Fruit fly (Drosophila melanogaster) whole organism, embryonic: ENCODE results near the gene ScpX.

Experiments used
- ATbp ChIP-seq: fragments of 200-800 bp; sonication (Bioruptor generic); optimal IDR thresholded peaks from 2 replicates; lab custom pipeline; 2017; ENCODE audit warnings: missing biosample characterization, mild to moderate bottlenecking, missing genetic modification characterization, missing genetic modification reagents
- CG10543 ChIP-seq: fragments of 200-800 bp; sonication (Bioruptor generic); optimal IDR thresholded peaks from 3 replicates; lab custom pipeline; 2017; ENCODE audit warnings: missing biosample characterization, mild to moderate bottlenecking, missing genetic modification characterization, moderate library complexity
- CG10979 ChIP-seq: fragments of 200-800 bp; sonication (Bioruptor generic); optimal IDR thresholded peaks from 2 replicates; lab custom pipeline; 2018; ENCODE audit warnings: missing biosample characterization, mild to moderate bottlenecking, missing genetic modification characterization, moderate library complexity
- CG12071 ChIP-seq: fragments of 200-800 bp; sonication (Bioruptor generic); optimal IDR thresholded peaks from 3 replicates; lab custom pipeline; 2018; ENCODE audit warnings: missing biosample characterization, mild to moderate bottlenecking, missing genetic modification characterization
- CG12236 ChIP-seq: fragments of 200-800 bp; sonication (Bioruptor generic); optimal IDR thresholded peaks from 2 replicates; lab custom pipeline; 2016; ENCODE audit warnings: missing biosample characterization, missing genetic modification characterization
- CG14050 ChIP-seq: fragments of 200-800 bp; sonication (Bioruptor generic); IDR thresholded peaks from 3 replicates; pipeline ENCODE4 v1.3.6; 2022; ENCODE audit warnings: missing biosample characterization, missing genetic modification characterization
- CG14860 ChIP-seq: fragments of 200-800 bp; sonication (Bioruptor generic); IDR thresholded peaks from 3 replicates; pipeline ENCODE4 v1.3.6; 2022; ENCODE audit warnings: missing biosample characterization, missing genetic modification characterization; ENCODE audit not compliant: partially characterized antibody
- CG15514 ChIP-seq: fragments of 200-800 bp; sonication (Bioruptor generic); optimal IDR thresholded peaks from 3 replicates; lab custom pipeline; 2017; ENCODE audit warnings: missing biosample characterization, missing genetic modification characterization, mild to moderate bottlenecking, moderate library complexity, missing genetic modification reagents
- CG17186 ChIP-seq: fragments of 200-800 bp; sonication (Bioruptor generic); optimal IDR thresholded peaks from 3 replicates; lab custom pipeline; 2017; ENCODE audit warnings: missing biosample characterization, missing genetic modification reagents, missing genetic modification characterization
- CG17328 ChIP-seq: fragments of 200-800 bp; sonication (Bioruptor generic); IDR thresholded peaks from 2 replicates; pipeline ENCODE4 v1.3.6; 2022; ENCODE audit warnings: missing biosample characterization, missing genetic modification characterization
- CG17359 ChIP-seq: fragments of 200-800 bp; sonication (Bioruptor generic); optimal IDR thresholded peaks from 3 replicates; lab custom pipeline; 2018; ENCODE audit warnings: missing biosample characterization, mild to moderate bottlenecking, missing genetic modification characterization, moderate library complexity
- CG18476 ChIP-seq: fragments of 200-800 bp; sonication (Bioruptor generic); optimal IDR thresholded peaks from 2 replicates; lab custom pipeline; 2016; ENCODE audit warnings: missing biosample characterization, mild to moderate bottlenecking, missing genetic modification characterization
- CG2712 ChIP-seq: fragments of 200-800 bp; optimal IDR thresholded peaks from 3 replicates; lab custom pipeline; 2019; ENCODE audit warnings: missing biosample characterization, mild to moderate bottlenecking, missing genetic modification characterization, moderate library complexity
- CG32772 ChIP-seq: fragments of 200-800 bp; sonication (Bioruptor generic); IDR thresholded peaks from 2 replicates; pipeline ENCODE4 v1.3.6; 2022; ENCODE audit warnings: missing biosample characterization, missing genetic modification characterization
- CG3281 ChIP-seq: fragments of 200-800 bp; sonication (Bioruptor generic); optimal IDR thresholded peaks from 3 replicates; lab custom pipeline; 2017; ENCODE audit warnings: missing biosample characterization, mild to moderate bottlenecking, missing genetic modification characterization
- CG3726 ChIP-seq: fragments of 200-800 bp; sonication (Bioruptor generic); IDR thresholded peaks from 3 replicates; pipeline ENCODE4, ENCODE4 v1.3.6; 2022; ENCODE audit warnings: missing biosample characterization, missing genetic modification characterization
- CG6813 ChIP-seq: fragments of 200-800 bp; sonication (Bioruptor generic); optimal IDR thresholded peaks from 2 replicates; lab custom pipeline; 2017; ENCODE audit warnings: missing biosample characterization, missing genetic modification characterization, mild to moderate bottlenecking, moderate library complexity, missing genetic modification reagents
- CG9727 ChIP-seq: fragments of 200-800 bp; sonication (Bioruptor generic); optimal IDR thresholded peaks from 3 replicates; lab custom pipeline; 2017; ENCODE audit warnings: missing biosample characterization, mild to moderate bottlenecking, missing genetic modification characterization
- CG9817 ChIP-seq: fragments of 200-800 bp; sonication (Bioruptor generic); optimal IDR thresholded peaks from 2 replicates; lab custom pipeline; 2018; ENCODE audit warnings: missing biosample characterization, mild to moderate bottlenecking, missing genetic modification characterization, moderate library complexity
- D ChIP-seq, 2 experiments: fragments of 200-800 bp in 1 of 2; fragments of >200 bp in 1 of 2; sonication (Bioruptor generic) in 1 of 2; optimal IDR thresholded peaks; 2 replicates in 1 of 2; 3 replicates in 1 of 2; lab custom pipeline; 2017; ENCODE audit warnings: mild to moderate bottlenecking in 1 of 2, missing biosample characterization in 1 of 2, missing genetic modification characterization in 1 of 2, missing genetic modification reagents in 1 of 2
- Dll ChIP-seq: fragments of 200-800 bp; sonication (Bioruptor generic); IDR thresholded peaks from 4 replicates; pipeline ENCODE4 v1.3.6; 2022; ENCODE audit warnings: missing biosample characterization, missing genetic modification characterization; ENCODE audit not compliant: partially characterized antibody
- E2f1 ChIP-seq: fragments of 200-800 bp; sonication (Bioruptor generic); IDR thresholded peaks from 2 replicates; pipeline ENCODE4 v1.3.6; 2022; ENCODE audit warnings: missing biosample characterization, missing genetic modification characterization
- Fer2 ChIP-seq: fragments of 200-800 bp; sonication (Bioruptor generic); optimal IDR thresholded peaks from 2 replicates; lab custom pipeline; 2018; ENCODE audit warnings: missing biosample characterization, mild to moderate bottlenecking, missing genetic modification characterization, moderate library complexity
- Kr ChIP-seq: fragments of 200-800 bp; sonication (Bioruptor generic); optimal IDR thresholded peaks from 2 replicates; lab custom pipeline; 2017; ENCODE audit warnings: missing biosample characterization, mild to moderate bottlenecking, missing genetic modification characterization
- NFAT ChIP-seq: fragments of 200-800 bp; sonication (Bioruptor generic); IDR thresholded peaks from 2 replicates; pipeline ENCODE4 v1.3.6; 2022; ENCODE audit warnings: missing biosample characterization, missing genetic modification characterization
- Ssrp ChIP-seq: fragments of 200-800 bp; sonication (Bioruptor generic); optimal IDR thresholded peaks from 2 replicates; lab custom pipeline; 2018; ENCODE audit warnings: missing biosample characterization, mild to moderate bottlenecking, missing genetic modification characterization, moderate library complexity
- Stat92E ChIP-seq, 3 experiments: fragments of >200 bp in 2 of 3; fragments of 200-800 bp in 1 of 3; sonication (Bioruptor generic) in 1 of 3; optimal IDR thresholded peaks; 2 replicates each; lab custom pipeline; 2017 to 2019; ENCODE audit warnings: missing biosample characterization in 3 of 3, missing genetic modification characterization in 3 of 3, mild to moderate bottlenecking in 1 of 3, moderate library complexity in 1 of 3
- YL-1 ChIP-seq: fragments of 200-800 bp; sonication (Bioruptor generic); optimal IDR thresholded peaks from 3 replicates; lab custom pipeline; 2017; ENCODE audit warnings: missing biosample characterization, mild to moderate bottlenecking, missing genetic modification characterization
- ato ChIP-seq: fragments of 200-800 bp; sonication (Bioruptor generic); IDR thresholded peaks from 2 replicates; pipeline ENCODE4 v1.3.6; 2022; ENCODE audit warnings: missing biosample characterization, missing genetic modification characterization; ENCODE audit not compliant: partially characterized antibody
- bigmax ChIP-seq: fragments of 200-800 bp; sonication (Bioruptor generic); optimal IDR thresholded peaks from 2 replicates; lab custom pipeline; 2018; ENCODE audit warnings: missing biosample characterization, mild to moderate bottlenecking, missing genetic modification characterization
- cg ChIP-seq: fragments of 200-800 bp; sonication (Bioruptor generic); optimal IDR thresholded peaks from 3 replicates; lab custom pipeline; 2019; ENCODE audit warnings: missing biosample characterization, mild to moderate bottlenecking, missing genetic modification characterization, moderate library complexity
- crc ChIP-seq: fragments of 200-800 bp; sonication (Bioruptor generic); optimal IDR thresholded peaks from 2 replicates; lab custom pipeline; 2016; ENCODE audit warnings: missing biosample characterization, missing genetic modification characterization
- cwo ChIP-seq: fragments of 200-800 bp; sonication (Bioruptor generic); optimal IDR thresholded peaks from 3 replicates; lab custom pipeline; 2017; ENCODE audit warnings: missing biosample characterization, missing genetic modification characterization, mild to moderate bottlenecking, moderate library complexity, missing genetic modification reagents
- dysf ChIP-seq: fragments of 200-800 bp; sonication (Bioruptor generic); IDR thresholded peaks from 3 replicates; pipeline ENCODE4 v1.3.6; 2022; ENCODE audit warnings: missing biosample characterization, missing genetic modification characterization
- en ChIP-seq: fragments of 200-800 bp; sonication (Bioruptor generic); optimal IDR thresholded peaks from 2 replicates; lab custom pipeline; 2016; ENCODE audit warnings: missing biosample characterization, missing genetic modification characterization
- ewg ChIP-seq: fragments of 200-800 bp; sonication (Bioruptor generic); optimal IDR thresholded peaks from 3 replicates; lab custom pipeline; 2017; ENCODE audit warnings: mild to moderate bottlenecking, missing biosample characterization, missing genetic modification reagents, missing genetic modification characterization
- eyg ChIP-seq: fragments of 200-800 bp; sonication (Bioruptor generic); optimal IDR thresholded peaks from 3 replicates; lab custom pipeline; 2016; ENCODE audit warnings: missing biosample characterization, missing genetic modification characterization
- mld ChIP-seq: fragments of 200-800 bp; sonication (Bioruptor generic); IDR thresholded peaks from 3 replicates; pipeline ENCODE4 v1.3.6; 2022; ENCODE audit warnings: missing biosample characterization, missing genetic modification characterization; ENCODE audit not compliant: partially characterized antibody
- nerfin-1 ChIP-seq: fragments of 200-800 bp; sonication (Bioruptor generic); optimal IDR thresholded peaks from 3 replicates; lab custom pipeline; 2019; ENCODE audit warnings: missing biosample characterization, mild to moderate bottlenecking, missing genetic modification characterization, moderate library complexity
- org-1 ChIP-seq: fragments of 200-800 bp; sonication (Bioruptor generic); optimal IDR thresholded peaks from 2 replicates; lab custom pipeline; 2017; ENCODE audit warnings: missing biosample characterization, missing genetic modification characterization
- pum ChIP-seq: fragments of 200-800 bp; sonication (Bioruptor generic); optimal IDR thresholded peaks from 2 replicates; lab custom pipeline; 2016; ENCODE audit warnings: missing biosample characterization, missing genetic modification characterization
- ranshi ChIP-seq: fragments of 200-800 bp; sonication (Bioruptor generic); IDR thresholded peaks from 2 replicates; pipeline ENCODE4 v1.3.6; 2022; ENCODE audit warnings: missing biosample characterization, missing genetic modification characterization
- schlank ChIP-seq: fragments of 200-800 bp; sonication (Bioruptor generic); optimal IDR thresholded peaks from 2 replicates; lab custom pipeline; 2018; ENCODE audit warnings: missing biosample characterization, mild to moderate bottlenecking, missing genetic modification characterization
- sd ChIP-seq: fragments of 200-800 bp; sonication (Bioruptor generic); optimal IDR thresholded peaks from 3 replicates; lab custom pipeline; 2018; ENCODE audit warnings: missing biosample characterization, mild to moderate bottlenecking, missing genetic modification characterization, moderate library complexity
- so ChIP-seq: fragments of 200-800 bp; sonication (Bioruptor generic); IDR thresholded peaks from 3 replicates; pipeline ENCODE4 v1.3.6; 2022; ENCODE audit warnings: missing biosample characterization, missing genetic modification characterization
- sug ChIP-seq: fragments of 200-800 bp; optimal IDR thresholded peaks from 2 replicates; lab custom pipeline; 2019; ENCODE audit warnings: missing biosample characterization, mild to moderate bottlenecking, missing genetic modification characterization, moderate library complexity
- usp ChIP-seq: fragments of >200 bp; optimal IDR thresholded peaks from 2 replicates; lab custom pipeline; 2017; ENCODE audit warnings: missing biosample characterization, missing genetic modification characterization
- vvl ChIP-seq: fragments of 200-800 bp; sonication (Bioruptor generic); IDR thresholded peaks from 2 replicates; pipeline ENCODE4 v1.3.6; 2022; ENCODE audit warnings: missing biosample characterization, missing genetic modification characterization
- wor ChIP-seq: fragments of 200-800 bp; sonication (Bioruptor generic); IDR thresholded peaks from 2 replicates; pipeline ENCODE4 v1.3.6; 2022; ENCODE audit warnings: missing biosample characterization, missing genetic modification characterization

Gene ScpX

DNA sequence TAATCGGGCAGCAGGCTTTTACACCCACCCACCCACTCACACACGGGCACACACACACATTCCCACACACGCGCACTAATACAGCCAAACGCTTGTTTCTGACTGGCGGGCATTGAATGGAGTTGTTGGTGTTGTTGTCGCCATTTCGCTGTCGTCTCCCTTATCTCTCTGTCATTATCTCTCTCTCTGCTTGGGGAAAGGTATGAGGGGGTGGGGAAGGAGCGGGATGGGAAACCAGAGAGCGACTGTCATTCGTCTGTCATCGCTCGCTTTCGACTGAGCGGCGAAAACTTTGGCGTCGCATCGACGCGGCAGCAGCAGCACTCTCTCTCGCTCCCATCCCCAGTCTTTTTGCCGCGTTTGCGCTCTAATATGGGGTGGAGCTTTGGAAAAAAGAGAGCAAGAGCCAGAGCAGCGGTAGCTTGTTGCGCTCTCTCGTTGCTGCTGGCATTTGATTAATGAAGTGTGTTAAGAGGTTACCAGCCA lies 35.1 kb upstream of the ScpX start (continued):
- TF ChIP-seq CG3281: no peak
- TF ChIP-seq dysf: no peak
- no peak for TF ChIP-seq org-1
- peak; percentile 89 for TF ChIP-seq cg (GFP tag; lab: Kevin White, UChicago)
- TF ChIP-seq so (GFP tag; lab: Robert Waterston, UW): no peak
- TF ChIP-seq CG17328 (GFP tag; lab: Robert Waterston, UW): no peak
- no peak for TF ChIP-seq eyg
- TF ChIP-seq CG9727 (GFP tag; lab: Kevin White, UChicago): no peak
- no peak for TF ChIP-seq NFAT
- no peak for TF ChIP-seq cwo (GFP tag; lab: Kevin White, UChicago)
- peak; percentile 23 for TF ChIP-seq CG12071 (GFP tag; lab: Kevin White, UChicago)
- TF ChIP-seq mld: no peak
- TF ChIP-seq en (GFP tag; lab: Kevin White, UChicago): no peak
- TF ChIP-seq Dll (GFP tag; lab: Robert Waterston, UW): peak; percentile 54; the same call in 2 of the 4 replicates
- TF ChIP-seq Stat92E (GFP tag; optimal IDR thresholded peaks at IDR 0.05; lab: Kevin White, UChicago): no peak
- no peak for TF ChIP-seq Ssrp (tag; lab: Kevin White, UChicago)
- peak; percentile 35 for TF ChIP-seq sug (tag; lab: Kevin White, UChicago)
- TF ChIP-seq CG18476 (GFP tag; lab: Kevin White, UChicago): no peak
- no peak for TF ChIP-seq Kr (GFP tag; lab: Kevin White, UChicago)
- no peak for TF ChIP-seq CG12236 (GFP tag; lab: Kevin White, UChicago)
- no peak for TF ChIP-seq sd
- TF ChIP-seq CG32772: no peak
- no peak for TF ChIP-seq usp
- no peak for TF ChIP-seq CG9817
- no peak for TF ChIP-seq crc
- no peak for TF ChIP-seq Fer2 (tag; lab: Kevin White, UChicago)
- no peak for TF ChIP-seq ranshi (GFP tag; lab: Robert Waterston, UW)
- TF ChIP-seq CG10543: no peak
- no peak for TF ChIP-seq CG14050 (GFP tag; lab: Robert Waterston, UW)
- peak; percentile 32 for TF ChIP-seq nerfin-1 (tag; lab: Kevin White, UChicago)
- TF ChIP-seq CG10979 (tag; lab: Kevin White, UChicago): no peak
- TF ChIP-seq D (optimal IDR thresholded peaks at IDR 0.05; lab: Kevin White, UChicago): no peak
- TF ChIP-seq D (GFP tag; optimal IDR thresholded peaks at IDR 0.05; lab: Kevin White, UChicago): no peak
- TF ChIP-seq CG6813 (GFP tag; lab: Kevin White, UChicago): no peak
- TF ChIP-seq ATbp (GFP tag; lab: Kevin White, UChicago): no peak
- TF ChIP-seq YL-1 (GFP tag; lab: Kevin White, UChicago): no peak
- peak; percentile 79 for TF ChIP-seq ewg
- no peak for TF ChIP-seq CG17359 (tag; lab: Kevin White, UChicago)
- no peak for TF ChIP-seq CG14860 (GFP tag; lab: Robert Waterston, UW)
- 0 out of 2 replicates have a peak, but pooled peaks have one; percentile 24 for TF ChIP-seq vvl (GFP tag; lab: Robert Waterston, UW)
- TF ChIP-seq CG2712 (tag; lab: Kevin White, UChicago): no peak
- no peak for TF ChIP-seq pum (GFP tag; lab: Kevin White, UChicago)
- TF ChIP-seq bigmax (GFP tag; lab: Kevin White, UChicago): no peak
- TF ChIP-seq CG15514 (GFP tag; lab: Kevin White, UChicago): no peak
- no peak for TF ChIP-seq CG3726
- no peak for TF ChIP-seq E2f1 (GFP tag; lab: Robert Waterston, UW)
- no peak for TF ChIP-seq wor (GFP tag; lab: Robert Waterston, UW)
- no peak for TF ChIP-seq CG17186 (GFP tag; lab: Kevin White, UChicago)
- no peak for TF ChIP-seq schlank (tag; lab: Kevin White, UChicago)
- TF ChIP-seq ato (GFP tag; lab: Robert Waterston, UW): no peak; the same call in 1 of the 2 replicates
